Fruit fly (Drosophila melanogaster) whole organism: ENCODE measurements around the gene CG42747.

ENCODE experiments used
- CG8478 ChIP-seq: fragments of >200 bp; optimal IDR thresholded peaks from 2 replicates; lab custom pipeline; 2018; ENCODE audit warnings: inconsistent platforms
- Dll ChIP-seq: fragments of >200 bp; optimal IDR thresholded peaks from 2 replicates; lab custom pipeline; 2017
- EcR ChIP-seq, 2 experiments: fragments of >200 bp; optimal IDR thresholded peaks; 2 replicates each; lab custom pipeline; 2017; ENCODE audit warnings: missing biosample characterization in 2 of 2, missing genetic modification characterization in 2 of 2, missing genetic modification reagents in 2 of 2
- pan ChIP-seq: fragments of >200 bp; optimal IDR thresholded peaks from 2 replicates; lab custom pipeline; 2017
- psq ChIP-seq: fragments of >200 bp; optimal IDR thresholded peaks from 2 replicates; lab custom pipeline; 2017
- usp ChIP-seq: fragments of >200 bp; optimal IDR thresholded peaks from 2 replicates; lab custom pipeline; 2017; ENCODE audit warnings: missing biosample characterization, missing genetic modification characterization, mixed read lengths

The CG42747 gene

dm6 chr3L:6391354-6391753 lies 9.0 kb upstream of the CG42747 start:
- no peak for TF ChIP-seq Dll (lab: Kevin White, UChicago)
- no peak for TF ChIP-seq pan (lab: Kevin White, UChicago)
- TF ChIP-seq psq (lab: Kevin White, UChicago): no peak
- TF ChIP-seq EcR (GFP tag; optimal IDR thresholded peaks at IDR 0.05; lab: Kevin White, UChicago): no peak
- no peak for TF ChIP-seq CG8478 (lab: Kevin White, UChicago)
- no peak for TF ChIP-seq usp

- TF ChIP-seq usp (no peak), EcR (GFP tag; optimal IDR thresholded peaks at IDR 0.05; lab: Kevin White, UChicago) (no peak), pan (lab: Kevin White, UChicago) (no peak), CG8478 (lab: Kevin White, UChicago) (no peak), Dll (lab: Kevin White, UChicago) (no peak), psq (lab: Kevin White, UChicago) (no peak)
Measured at dm6 chr3L:6392443-6392842, 7.9 kb upstream of the CG42747 start.

dm6 chr3L:6395907-6396306 lies 4.5 kb upstream of the CG42747 start:
- no peak for TF ChIP-seq Dll (lab: Kevin White, UChicago)
- TF ChIP-seq pan (lab: Kevin White, UChicago): no peak
- TF ChIP-seq CG8478 (lab: Kevin White, UChicago): no peak
- TF ChIP-seq EcR (GFP tag; optimal IDR thresholded peaks at IDR 0.05; lab: Kevin White, UChicago): no peak

dm6 chr3L:6397835-6398234 lies 2.6 kb upstream of the CG42747 start:
- TF ChIP-seq EcR (GFP tag; optimal IDR thresholded peaks at IDR 0.05; lab: Kevin White, UChicago) (no peak), usp (no peak), Dll (lab: Kevin White, UChicago) (no peak), pan (lab: Kevin White, UChicago) (no peak), CG8478 (lab: Kevin White, UChicago) (no peak), psq (lab: Kevin White, UChicago) (no peak)

dm6 chr3L:6404104-6404503 lies 3.7 kb downstream of the CG42747 start:
- no peak for TF ChIP-seq pan (lab: Kevin White, UChicago)

dm6 chr3L:6404889-6405288 lies 4.5 kb downstream of the CG42747 start:
- TF ChIP-seq EcR (GFP tag; optimal IDR thresholded peaks at IDR 0.05; lab: Kevin White, UChicago) (no peak), psq (lab: Kevin White, UChicago) (no peak), Dll (lab: Kevin White, UChicago) (no peak), pan (lab: Kevin White, UChicago) (no peak), CG8478 (lab: Kevin White, UChicago) (no peak), usp (no peak)

- TF ChIP-seq EcR (GFP tag; optimal IDR thresholded peaks at IDR 0.05; lab: Kevin White, UChicago) (no peak), psq (lab: Kevin White, UChicago) (no peak), pan (lab: Kevin White, UChicago) (no peak), Dll (lab: Kevin White, UChicago) (no peak), usp (no peak), CG8478 (lab: Kevin White, UChicago) (no peak)
Measured at dm6 chr3L:6437235-6437634, 36.8 kb downstream of the CG42747 start.

- TF ChIP-seq usp (no peak), Dll (lab: Kevin White, UChicago) (no peak), EcR (GFP tag; optimal IDR thresholded peaks at IDR 0.05; lab: Kevin White, UChicago) (no peak), CG8478 (lab: Kevin White, UChicago) (no peak), pan (lab: Kevin White, UChicago) (no peak), psq (lab: Kevin White, UChicago) (no peak)
Measured at dm6 chr3L:6439713-6440461, 39.5 kb downstream of the CG42747 start.

- TF ChIP-seq CG8478 (lab: Kevin White, UChicago): no peak
- no peak for TF ChIP-seq pan (lab: Kevin White, UChicago)
Measured at dm6 chr3L:6440462-6440811, 40.0 kb downstream of the CG42747 start.

dm6 chr3L:6443235-6443634 lies 42.8 kb downstream of the CG42747 start:
- no peak for TF ChIP-seq psq (lab: Kevin White, UChicago)
- no peak for TF ChIP-seq EcR (GFP tag; optimal IDR thresholded peaks at IDR 0.05; lab: Kevin White, UChicago)
- TF ChIP-seq CG8478 (lab: Kevin White, UChicago): no peak
- no peak for TF ChIP-seq pan (lab: Kevin White, UChicago)
- no peak for TF ChIP-seq usp
- TF ChIP-seq Dll (lab: Kevin White, UChicago): no peak

dm6 chr3L:6446553-6446952 lies 46.2 kb downstream of the CG42747 start:
- TF ChIP-seq CG8478 (lab: Kevin White, UChicago) (no peak), Dll (lab: Kevin White, UChicago) (no peak), usp (no peak), pan (lab: Kevin White, UChicago) (no peak), EcR (GFP tag; optimal IDR thresholded peaks at IDR 0.05; lab: Kevin White, UChicago) (no peak), psq (lab: Kevin White, UChicago) (no peak)

- TF ChIP-seq pan (lab: Kevin White, UChicago): no peak
- TF ChIP-seq EcR (GFP tag; optimal IDR thresholded peaks at IDR 0.05; lab: Kevin White, UChicago): no peak
- TF ChIP-seq CG8478 (lab: Kevin White, UChicago): no peak
- no peak for TF ChIP-seq usp
- TF ChIP-seq psq (lab: Kevin White, UChicago): no peak
- TF ChIP-seq Dll (lab: Kevin White, UChicago): no peak
Measured at dm6 chr3L:6447203-6447602, 46.8 kb downstream of the CG42747 start.
